Comparison of ENCODE assay signal across 1 fruit fly cellular context in the genomic region with DNA sequence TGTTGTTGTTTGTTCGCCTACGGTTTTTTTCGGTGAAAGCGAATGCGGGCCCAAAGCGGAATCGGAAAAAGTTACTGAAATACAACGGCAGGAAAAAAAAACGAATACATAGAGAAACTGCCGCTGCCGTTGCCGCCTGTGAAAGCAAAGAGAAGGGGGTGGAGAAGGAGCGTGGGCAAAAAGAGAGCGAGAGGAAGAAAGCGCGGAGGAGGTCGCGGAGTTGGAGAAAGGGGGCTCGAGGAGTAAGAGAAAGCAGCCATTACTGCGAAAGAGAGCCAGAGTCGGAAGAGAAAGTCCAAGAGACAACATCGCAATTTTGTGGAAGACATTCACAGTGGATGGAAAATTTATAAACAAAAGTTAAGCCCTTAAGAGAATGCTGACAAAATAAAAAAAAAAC.
A peak's percentile ranks its signal among the peaks of the same experiment; 100 is the strongest.
TF ChIP-seq lines count a peak whose summit lies in the region.

No protein-coding gene starts in this region.

TF ChIP-seq in whole organism, embryonic, 481 proteins besides CTCF, POLR2A, EP300 and RAD21 (continued from another document):
- TF ChIP-seq CG8281 (tag; optimal IDR thresholded peaks at IDR 0.05; lab: Kevin White, UChicago) (no peak), psq (GFP tag; optimal IDR thresholded peaks at IDR 0.05; lab: Kevin White, UChicago) (peak; percentile 15), CG11560 (tag; IDR thresholded peaks at IDR 0.05; lab: Robert Waterston, UW) (no peak), CG33213 (GFP tag; optimal IDR thresholded peaks at IDR 0.05; lab: Kevin White, UChicago) (no peak), Adf1 (GFP tag; IDR thresholded peaks at IDR 0.05; lab: Robert Waterston, UW) (peak; percentile 42; the same call in 1 of the 2 replicates), yki (optimal IDR thresholded peaks at IDR 0.05; lab: Kevin White, UChicago) (peak; percentile 60), Doc2 (GFP tag; IDR thresholded peaks at IDR 0.05; lab: Robert Waterston, UW) (no peak), vnd (GFP tag; IDR thresholded peaks at IDR 0.05; lab: Robert Waterston, UW; ENCODE audit: partially characterized antibody) (no peak)
